Worm (Caenorhabditis elegans): ENCODE measurements around the gene srh-248.

DNA sequence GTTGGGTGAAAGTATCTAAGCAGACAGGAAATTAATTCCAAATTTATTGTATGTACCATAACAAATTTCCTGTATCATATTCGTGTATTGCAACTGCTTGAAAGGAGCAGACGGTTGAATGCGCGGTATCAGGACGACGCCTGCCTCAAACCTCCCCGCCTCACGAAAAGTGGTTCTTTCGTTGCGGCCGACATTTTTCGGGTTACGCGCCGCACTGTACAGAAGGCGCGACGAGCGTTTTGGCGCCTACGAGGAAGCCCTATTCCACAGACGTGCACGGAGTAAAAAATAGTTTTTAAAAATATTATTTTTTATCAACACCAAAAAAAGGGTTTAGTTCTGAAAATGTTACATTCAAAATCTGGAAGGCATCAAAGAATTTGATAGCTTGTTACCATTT is 35.1 kb downstream of the srh-248 start:
- TF ChIP-seq hmg-4 (GFP tag; optimal IDR thresholded peaks at IDR 0.05) = no peak
- TF ChIP-seq ama-1 (optimal IDR thresholded peaks at IDR 0.05) = no peak
- TF ChIP-seq ceh-36 (tag; optimal IDR thresholded peaks at IDR 0.05) = no peak
- TF ChIP-seq flt-1 (GFP tag; IDR thresholded peaks at IDR 0.05) = no peak

All from whole organism, early embryonic.